Worm (Caenorhabditis elegans) whole organism, early embryonic: ENCODE measurements around the gene Y62H9A.10.

Experiments used
- aly-1 ChIP-seq: sonication (generic microtip); optimal IDR thresholded peaks from 2 replicates; lab custom pipeline; 2016; ENCODE audit warnings: missing genetic modification characterization, missing compliant biosample characterization
- ama-1 ChIP-seq: fragments of 150-350 bp; optimal IDR thresholded peaks from 2 replicates; lab custom pipeline; 2014
- hmg-4 ChIP-seq: fragments of 200-800 bp; sonication (Bioruptor generic); optimal IDR thresholded peaks from 2 replicates; lab custom pipeline; 2018; ENCODE audit warnings: mild to moderate bottlenecking, missing genetic modification characterization, missing compliant biosample characterization
- scrt-1 ChIP-seq: fragments of 200-800 bp; sonication (Bioruptor generic); IDR thresholded peaks from 2 replicates; pipeline ENCODE4 v1.3.6; 2022; ENCODE audit warnings: missing genetic modification characterization, missing compliant biosample characterization
- tbx-37 ChIP-seq: fragments of 200-800 bp; sonication (Bioruptor generic); conservative IDR thresholded peaks from 2 replicates; pipeline ENCODE4 v1.3.6; 2022; ENCODE audit warnings: missing genetic modification reagents, missing genetic modification characterization, missing compliant biosample characterization
- tra-4 ChIP-seq: sonication (generic microtip); optimal IDR thresholded peaks from 2 replicates; lab custom pipeline; 2017; ENCODE audit warnings: missing genetic modification characterization, missing compliant biosample characterization

ce11 chrX:11917994-11918393 is 15.4 kb upstream of the Y62H9A.10 start, which contains the start of gene Y62H9A.16:
- no peak for TF ChIP-seq scrt-1 (GFP tag; lab: Robert Waterston, UW)
- no peak for TF ChIP-seq tra-4 (tag; lab: Kevin White, UChicago)
- no peak for TF ChIP-seq aly-1
- TF ChIP-seq hmg-4 (GFP tag; lab: Kevin White, UChicago), result no peak
- TF ChIP-seq ama-1, result no peak
- no peak for TF ChIP-seq tbx-37
